Worm (Caenorhabditis elegans) whole organism, L3 larva: Measurements from ENCODE around the gene kvs-5.

Experiments used
- ZK546.5 ChIP-seq: sonication (generic microtip); optimal IDR thresholded peaks from 2 replicates; lab custom pipeline; 2017; ENCODE audit warnings: missing biosample characterization, missing genetic modification characterization
- aly-2 ChIP-seq: fragments of 150-350 bp; optimal IDR thresholded peaks from 2 replicates; lab custom pipeline; 2014; ENCODE audit warnings: missing biosample characterization, missing genetic modification characterization
- ama-1 ChIP-seq: fragments of 150-350 bp; optimal IDR thresholded peaks from 2 replicates; lab custom pipeline; 2018
- ceh-16 ChIP-seq: sonication (generic microtip); optimal IDR thresholded peaks from 2 replicates; lab custom pipeline; 2017; ENCODE audit warnings: missing biosample characterization, missing genetic modification characterization
- ceh-82 ChIP-seq: fragments of 150-350 bp; optimal IDR thresholded peaks from 2 replicates; lab custom pipeline; 2014; ENCODE audit warnings: missing biosample characterization, missing genetic modification characterization
- daf-12 ChIP-seq: fragments of 150-350 bp; optimal IDR thresholded peaks from 2 replicates; lab custom pipeline; 2014; ENCODE audit warnings: missing biosample characterization, missing genetic modification reagents, missing genetic modification characterization
- elt-2 ChIP-seq: sonication (generic microtip); optimal IDR thresholded peaks from 2 replicates; lab custom pipeline; 2016; ENCODE audit warnings: missing genetic modification reagents, mild to moderate bottlenecking, missing genetic modification characterization, missing compliant biosample characterization
- elt-3 ChIP-seq, 3 experiments: fragments of 150-350 bp in 1 of 3; sonication (generic microtip) in 2 of 3; optimal IDR thresholded peaks; 2 replicates in 2 of 3; 4 replicates in 1 of 3; lab custom pipeline; 2014 to 2017; ENCODE audit warnings: missing biosample characterization in 3 of 3, missing genetic modification characterization in 3 of 3
- fkh-2 ChIP-seq: fragments of 150-350 bp; optimal IDR thresholded peaks from 2 replicates; lab custom pipeline; 2014; ENCODE audit warnings: missing biosample characterization, missing genetic modification reagents, missing genetic modification characterization
- fos-1 ChIP-seq: fragments of 150-350 bp; optimal IDR thresholded peaks from 2 replicates; lab custom pipeline; 2014; ENCODE audit warnings: missing biosample characterization, missing genetic modification characterization
- hmg-11 ChIP-seq: sonication (generic microtip); optimal IDR thresholded peaks from 2 replicates; lab custom pipeline; 2016; ENCODE audit warnings: missing genetic modification characterization, missing compliant biosample characterization
- jun-1 ChIP-seq: fragments of 150-350 bp; optimal IDR thresholded peaks from 2 replicates; lab custom pipeline; 2014; ENCODE audit warnings: missing biosample characterization, missing genetic modification reagents, missing genetic modification characterization
- lin-15B ChIP-seq: fragments of 150-350 bp; optimal IDR thresholded peaks from 2 replicates; lab custom pipeline; 2014; ENCODE audit warnings: missing biosample characterization, missing genetic modification characterization
- lsy-12 ChIP-seq: sonication (generic microtip); optimal IDR thresholded peaks from 2 replicates; lab custom pipeline; 2016; ENCODE audit warnings: mild to moderate bottlenecking, missing genetic modification characterization, missing compliant biosample characterization
- mdl-1 ChIP-seq: fragments of 150-350 bp; optimal IDR thresholded peaks from 2 replicates; lab custom pipeline; 2014; ENCODE audit warnings: missing biosample characterization, missing genetic modification characterization
- mml-1 ChIP-seq: fragments of 150-350 bp; sonication (generic microtip); optimal IDR thresholded peaks from 3 replicates; lab custom pipeline; 2014; ENCODE audit warnings: missing biosample characterization, missing genetic modification characterization
- nfya-1 ChIP-seq: sonication (generic microtip); optimal IDR thresholded peaks from 2 replicates; lab custom pipeline; 2017; ENCODE audit warnings: missing genetic modification characterization, mild to moderate bottlenecking, missing compliant biosample characterization, antibody characterized with exemption, moderate library complexity; ENCODE audit not compliant: insufficient read depth
- nhr-11 ChIP-seq: fragments of 150-350 bp; optimal IDR thresholded peaks from 2 replicates; lab custom pipeline; 2014; ENCODE audit warnings: missing biosample characterization, missing genetic modification characterization
- nhr-12 ChIP-seq: fragments of 150-350 bp; optimal IDR thresholded peaks from 2 replicates; lab custom pipeline; 2014; ENCODE audit warnings: missing biosample characterization, missing genetic modification characterization
- nhr-237 ChIP-seq: fragments of 150-350 bp; optimal IDR thresholded peaks from 2 replicates; lab custom pipeline; 2014; ENCODE audit warnings: missing biosample characterization, missing genetic modification characterization
- nhr-25 ChIP-seq: sonication (generic microtip); optimal IDR thresholded peaks from 2 replicates; lab custom pipeline; 2017; ENCODE audit warnings: missing biosample characterization, missing genetic modification characterization
- nhr-28 ChIP-seq: fragments of 150-350 bp; optimal IDR thresholded peaks from 2 replicates; lab custom pipeline; 2014; ENCODE audit warnings: missing biosample characterization, missing genetic modification characterization
- nhr-43 ChIP-seq: sonication (generic microtip); optimal IDR thresholded peaks from 2 replicates; lab custom pipeline; 2016; ENCODE audit warnings: mild to moderate bottlenecking, missing genetic modification characterization, missing compliant biosample characterization; ENCODE audit not compliant: poor library complexity, severe bottlenecking
- nhr-67 ChIP-seq: fragments of 150-350 bp; optimal IDR thresholded peaks from 2 replicates; lab custom pipeline; 2014; ENCODE audit warnings: missing biosample characterization, missing genetic modification characterization
- pha-4 ChIP-seq: fragments of 150-350 bp; optimal IDR thresholded peaks from 2 replicates; lab custom pipeline; 2014; ENCODE audit warnings: missing biosample characterization, missing genetic modification reagents, missing genetic modification characterization
- pqm-1 ChIP-seq: fragments of 150-350 bp; optimal IDR thresholded peaks from 2 replicates; lab custom pipeline; 2017; ENCODE audit warnings: missing biosample characterization, missing genetic modification characterization, inconsistent platforms
- skn-1 ChIP-seq: fragments of 150-350 bp; optimal IDR thresholded peaks from 2 replicates; lab custom pipeline; 2014; ENCODE audit warnings: missing biosample characterization, missing genetic modification characterization
- snpc-4 ChIP-seq: fragments of 150-350 bp; optimal IDR thresholded peaks from 2 replicates; lab custom pipeline; 2014; ENCODE audit warnings: missing biosample characterization, missing genetic modification characterization
- tbx-2 ChIP-seq: sonication (generic microtip); optimal IDR thresholded peaks from 2 replicates; lab custom pipeline; 2016; ENCODE audit warnings: mild to moderate bottlenecking, missing genetic modification characterization, missing compliant biosample characterization
- unc-39 ChIP-seq: sonication (generic microtip); optimal IDR thresholded peaks from 4 replicates; lab custom pipeline; 2017; ENCODE audit warnings: missing biosample characterization, missing genetic modification characterization
- unc-62 ChIP-seq: fragments of 150-350 bp; sonication (generic microtip); optimal IDR thresholded peaks from 4 replicates; lab custom pipeline; 2014; ENCODE audit warnings: missing biosample characterization, missing genetic modification reagents, missing genetic modification characterization
- ztf-11 ChIP-seq: fragments of 150-350 bp; optimal IDR thresholded peaks from 2 replicates; lab custom pipeline; 2014; ENCODE audit warnings: missing biosample characterization, missing genetic modification characterization
- ztf-4 ChIP-seq: fragments of 150-350 bp; optimal IDR thresholded peaks from 2 replicates; lab custom pipeline; 2014; ENCODE audit warnings: missing biosample characterization, missing genetic modification characterization

The kvs-5 gene

ce11 chrIV:741831-742230 lies 5.3 kb downstream of the kvs-5 start:
- TF ChIP-seq elt-3 (tag; optimal IDR thresholded peaks at IDR 0.05; lab: Kevin White, UChicago), result no peak
- TF ChIP-seq ZK546.5, result no peak
- TF ChIP-seq ceh-16 (tag; lab: Kevin White, UChicago), result no peak
- no peak for TF ChIP-seq unc-62 (GFP tag; lab: Kevin White, UChicago)
- TF ChIP-seq elt-2 (tag; lab: Kevin White, UChicago), result no peak
- no peak for TF ChIP-seq nhr-25 (tag; lab: Kevin White, UChicago)
- no peak for TF ChIP-seq nhr-12 (tag; lab: Kevin White, UChicago)

DNA sequence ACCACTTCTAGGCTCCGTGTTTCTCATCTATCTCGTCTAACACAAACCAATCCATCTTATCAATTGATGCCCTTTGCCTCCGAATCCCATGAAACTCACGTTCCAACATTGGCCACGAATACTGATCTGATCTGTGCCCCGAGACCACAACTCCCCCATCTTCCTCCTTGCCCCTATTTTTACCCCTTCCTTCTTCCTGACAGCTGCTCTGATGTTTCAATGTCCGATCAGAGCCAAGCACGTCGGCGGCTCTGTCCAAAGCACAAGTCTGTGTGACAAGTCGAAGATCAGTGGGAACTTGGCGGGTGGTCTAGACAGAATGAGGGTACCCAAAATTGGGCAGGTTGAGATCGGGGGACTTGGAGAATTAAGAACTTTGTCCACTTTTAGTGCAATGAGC lies 9.8 kb downstream of the kvs-5 start:
- TF ChIP-seq nfya-1, result no peak
- no peak for TF ChIP-seq aly-2
- no peak for TF ChIP-seq fkh-2 (tag; lab: Kevin White, UChicago)

ce11 chrIV:749557-749956 lies 13.0 kb downstream of the kvs-5 start:
- TF ChIP-seq nhr-43 (tag; lab: Kevin White, UChicago), result no peak
- TF ChIP-seq daf-12 (tag; lab: Kevin White, UChicago), result no peak
- TF ChIP-seq ama-1 (lab: Kevin White, UChicago), result no peak
- TF ChIP-seq elt-2 (tag; lab: Kevin White, UChicago), result no peak
- TF ChIP-seq lsy-12 (tag; lab: Kevin White, UChicago), result no peak
- TF ChIP-seq hmg-11 (tag; lab: Kevin White, UChicago), result no peak
- TF ChIP-seq pha-4 (tag; lab: Kevin White, UChicago), result no peak
- no peak for TF ChIP-seq unc-39 (tag; lab: Kevin White, UChicago)
- no peak for TF ChIP-seq mdl-1 (tag; lab: Kevin White, UChicago)
- TF ChIP-seq fos-1 (tag; lab: Kevin White, UChicago), result no peak
- no peak for TF ChIP-seq tbx-2
- TF ChIP-seq ceh-82 (tag; lab: Kevin White, UChicago), result no peak
- TF ChIP-seq ztf-11 (tag; lab: Kevin White, UChicago), result no peak
- no peak for TF ChIP-seq nhr-237 (tag; lab: Kevin White, UChicago)

DNA sequence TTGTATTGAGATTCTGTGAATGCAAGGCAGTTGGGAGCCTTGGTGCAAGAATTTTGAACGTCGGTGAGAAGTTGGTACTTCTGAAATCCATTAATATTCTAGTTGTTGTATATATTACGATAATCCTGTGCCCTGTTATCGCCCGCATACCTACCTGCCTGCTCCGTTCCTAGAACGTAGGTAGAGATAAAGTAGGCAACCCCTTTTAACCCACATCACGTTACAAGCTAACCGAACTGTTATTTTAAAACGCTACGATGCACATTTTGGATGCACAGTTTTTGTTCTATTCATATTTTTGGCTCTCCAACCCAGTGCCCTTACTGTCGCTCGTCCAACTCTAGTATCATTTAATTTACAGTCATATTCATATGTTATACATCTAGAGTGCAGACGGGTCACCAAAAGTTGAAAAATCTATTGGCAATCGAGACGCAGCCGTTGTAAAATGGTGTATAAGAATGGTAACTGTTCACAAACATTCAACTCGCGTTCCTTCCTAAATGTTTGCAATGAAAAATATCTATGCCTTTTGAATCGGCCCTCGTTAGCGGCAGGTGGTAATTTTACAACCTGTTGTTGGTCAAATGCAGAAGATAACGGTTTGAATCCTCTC lies 17.9 kb downstream of the kvs-5 start:
- TF ChIP-seq fos-1 (tag; lab: Kevin White, UChicago), result no peak
- no peak for TF ChIP-seq nhr-28 (tag; lab: Kevin White, UChicago)
- no peak for TF ChIP-seq nhr-11 (tag; lab: Kevin White, UChicago)

DNA sequence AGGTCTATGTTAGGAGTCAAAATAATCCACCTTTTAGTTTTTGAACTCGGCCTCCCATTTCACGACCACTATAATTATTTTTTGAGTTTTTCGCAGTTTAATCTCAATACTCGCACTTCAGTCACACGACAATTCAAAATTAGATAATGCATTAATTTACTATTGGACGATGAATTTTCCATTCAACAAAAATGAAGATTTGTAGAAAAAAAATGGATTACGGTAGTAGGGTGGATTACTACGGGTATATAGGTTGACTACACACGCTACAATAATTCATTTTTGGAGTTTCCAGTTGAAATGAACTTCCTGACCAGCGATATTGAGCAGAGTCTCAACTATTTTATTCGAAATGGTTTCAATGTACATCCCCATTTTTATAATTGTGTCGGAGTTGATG lies 19.9 kb downstream of the kvs-5 start, which contains the start of gene srt-23:
Gene srt-23 (plus strand): TSS at position 301 of the 400 bp plus-strand sequence.
- TF ChIP-seq nhr-67 (no peak), jun-1 (no peak), nfya-1 (no peak), lin-15B (tag; lab: Kevin White, UChicago) (no peak), nhr-11 (tag; lab: Kevin White, UChicago) (no peak), ztf-4 (tag; lab: Kevin White, UChicago) (no peak), nhr-28 (tag; lab: Kevin White, UChicago) (no peak), ama-1 (lab: Kevin White, UChicago) (no peak), snpc-4 (tag; lab: Kevin White, UChicago) (no peak), elt-3 (tag; optimal IDR thresholded peaks at IDR 0.05; lab: Kevin White, UChicago) (no peak), ceh-82 (tag; lab: Kevin White, UChicago) (no peak), skn-1 (no peak), unc-62 (GFP tag; lab: Kevin White, UChicago) (no peak), mml-1 (tag; lab: Kevin White, UChicago) (no peak), hmg-11 (tag; lab: Kevin White, UChicago) (no peak), mdl-1 (tag; lab: Kevin White, UChicago) (no peak), pqm-1 (no peak), fos-1 (tag; lab: Kevin White, UChicago) (no peak)
